Fruit fly (Drosophila melanogaster) whole organism, wandering third instar larva: Measurements from ENCODE around the gene CG12506.

Experiments used
- Abd-B ChIP-seq: fragments of >200 bp; optimal IDR thresholded peaks from 2 replicates; lab custom pipeline; 2017; ENCODE audit warnings: missing biosample characterization, missing genetic modification characterization
- CG32264 ChIP-seq: fragments of 200-800 bp; sonication (Bioruptor generic); optimal IDR thresholded peaks from 2 replicates; lab custom pipeline; 2016; ENCODE audit warnings: missing biosample characterization, missing genetic modification characterization
- CrebA ChIP-seq: fragments of 200-800 bp; sonication (Bioruptor generic); optimal IDR thresholded peaks from 2 replicates; lab custom pipeline; 2016; ENCODE audit warnings: missing biosample characterization, mild to moderate bottlenecking, missing genetic modification characterization, borderline replicate concordance
- Dfd ChIP-seq: fragments of >200 bp; optimal IDR thresholded peaks from 2 replicates; lab custom pipeline; 2017; ENCODE audit warnings: missing biosample characterization, missing genetic modification characterization
- Dif ChIP-seq: fragments of 200-275, 200-300 bp; sonication (Bioruptor generic); optimal IDR thresholded peaks from 2 replicates; lab custom pipeline; 2018; ENCODE audit warnings: missing biosample characterization, missing genetic modification characterization; ENCODE audit not compliant: partially characterized antibody
- HLH106 ChIP-seq: fragments of 200-800 bp; optimal IDR thresholded peaks from 3 replicates; lab custom pipeline; 2019; ENCODE audit warnings: missing biosample characterization, mild to moderate bottlenecking, missing genetic modification characterization, moderate library complexity
- Hnf4 ChIP-seq: fragments of 200-800 bp; sonication (Bioruptor generic); optimal IDR thresholded peaks from 2 replicates; lab custom pipeline; 2016; ENCODE audit warnings: missing biosample characterization, mild to moderate bottlenecking, missing genetic modification characterization
- Hr78 ChIP-seq: fragments of >200 bp; optimal IDR thresholded peaks from 2 replicates; lab custom pipeline; 2017; ENCODE audit warnings: missing biosample characterization, missing genetic modification characterization
- Hr83 ChIP-seq: fragments of 200-300 bp; sonication (Bioruptor generic); optimal IDR thresholded peaks from 2 replicates; lab custom pipeline; 2016; ENCODE audit warnings: missing biosample characterization, mild to moderate bottlenecking, missing genetic modification characterization, moderate library complexity; ENCODE audit not compliant: poor library complexity, severe bottlenecking
- Jra ChIP-seq: sonication (Bioruptor generic); optimal IDR thresholded peaks from 2 replicates; lab custom pipeline; 2016; ENCODE audit warnings: missing biosample characterization, missing genetic modification characterization
- Mio ChIP-seq: sonication (Bioruptor generic); optimal IDR thresholded peaks from 2 replicates; lab custom pipeline; 2016; ENCODE audit warnings: missing biosample characterization, missing genetic modification characterization
- Myc ChIP-seq: fragments of >200 bp; optimal IDR thresholded peaks from 2 replicates; lab custom pipeline; 2017
- Rel ChIP-seq, 2 experiments: fragments of 200-800 bp; sonication (Bioruptor generic) in 1 of 2; optimal IDR thresholded peaks; 2 replicates in 1 of 2; 3 replicates in 1 of 2; lab custom pipeline; 2016 to 2019; ENCODE audit warnings: mild to moderate bottlenecking in 2 of 2, missing biosample characterization in 2 of 2, missing genetic modification characterization in 2 of 2, moderate library complexity in 1 of 2
- Sp1 ChIP-seq: fragments of 200-800 bp; sonication (Bioruptor generic); optimal IDR thresholded peaks from 3 replicates; lab custom pipeline; 2019; ENCODE audit warnings: missing biosample characterization, mild to moderate bottlenecking, missing genetic modification characterization, moderate library complexity
- Vsx2 ChIP-seq: fragments of 200-300, 225-300 bp; sonication (Bioruptor generic); optimal IDR thresholded peaks from 2 replicates; lab custom pipeline; 2018; ENCODE audit warnings: missing biosample characterization, missing genetic modification characterization; ENCODE audit not compliant: partially characterized antibody
- br ChIP-seq: fragments of 200-800 bp; sonication (Bioruptor generic); optimal IDR thresholded peaks from 2 replicates; lab custom pipeline; 2016; ENCODE audit warnings: missing biosample characterization, missing genetic modification characterization
- brk ChIP-seq: fragments of 200-800 bp; sonication (Bioruptor generic); optimal IDR thresholded peaks from 2 replicates; lab custom pipeline; 2016; ENCODE audit warnings: missing biosample characterization, mild to moderate bottlenecking, missing genetic modification characterization
- dl ChIP-seq, 2 experiments: fragments of 175-275, 200-275 bp in 1 of 2; fragments of 200-275 bp in 1 of 2; sonication (Bioruptor generic); optimal IDR thresholded peaks; lab custom pipeline; 2018; ENCODE audit warnings: mild to moderate bottlenecking in 2 of 2, missing biosample characterization in 2 of 2, missing genetic modification characterization in 2 of 2, moderate library complexity in 2 of 2; ENCODE audit not compliant: partially characterized antibody in 2 of 2, insufficient read depth in 1 of 2
- dsf ChIP-seq: sonication (Bioruptor generic); optimal IDR thresholded peaks from 2 replicates; lab custom pipeline; 2016; ENCODE audit warnings: missing biosample characterization, missing genetic modification characterization, borderline replicate concordance
- foxo ChIP-seq, 2 experiments: fragments of 200-800 bp; sonication (Bioruptor generic); optimal IDR thresholded peaks; 2 replicates in 1 of 2; 3 replicates in 1 of 2; lab custom pipeline; 2016 to 2017; ENCODE audit warnings: missing biosample characterization in 2 of 2, missing genetic modification characterization in 2 of 2
- fru ChIP-seq: fragments of 200-800 bp; sonication (Bioruptor generic); optimal IDR thresholded peaks from 3 replicates; lab custom pipeline; 2016; ENCODE audit warnings: missing biosample characterization, mild to moderate bottlenecking, missing genetic modification characterization
- h ChIP-seq: fragments of 200-800 bp; sonication (Bioruptor generic); optimal IDR thresholded peaks from 3 replicates; lab custom pipeline; 2016; ENCODE audit warnings: missing biosample characterization, mild to moderate bottlenecking, missing genetic modification characterization
- jim ChIP-seq: fragments of 175-275, 200-325 bp; sonication (Bioruptor generic); optimal IDR thresholded peaks from 2 replicates; lab custom pipeline; 2016; ENCODE audit warnings: missing biosample characterization, mild to moderate bottlenecking, missing genetic modification characterization
- psq ChIP-seq: fragments of 200-800 bp; sonication (Bioruptor generic); optimal IDR thresholded peaks from 3 replicates; lab custom pipeline; 2017; ENCODE audit warnings: missing biosample characterization, mild to moderate bottlenecking, missing genetic modification characterization, moderate library complexity
- rgr ChIP-seq: fragments of 200-800 bp; sonication (Bioruptor generic); optimal IDR thresholded peaks from 3 replicates; lab custom pipeline; 2016; ENCODE audit warnings: missing biosample characterization, mild to moderate bottlenecking, missing genetic modification characterization
- sage ChIP-seq: fragments of 200-800 bp; sonication (Bioruptor generic); optimal IDR thresholded peaks from 2 replicates; lab custom pipeline; 2016; ENCODE audit warnings: missing biosample characterization, mild to moderate bottlenecking, missing genetic modification characterization
- usp ChIP-seq: fragments of >200 bp; optimal IDR thresholded peaks from 2 replicates; lab custom pipeline; 2017; ENCODE audit warnings: missing biosample characterization, missing genetic modification characterization
- woc ChIP-seq: sonication (Bioruptor generic); optimal IDR thresholded peaks from 2 replicates; lab custom pipeline; 2016; ENCODE audit warnings: missing biosample characterization, mild to moderate bottlenecking, missing genetic modification characterization

The CG12506 gene

DNA sequence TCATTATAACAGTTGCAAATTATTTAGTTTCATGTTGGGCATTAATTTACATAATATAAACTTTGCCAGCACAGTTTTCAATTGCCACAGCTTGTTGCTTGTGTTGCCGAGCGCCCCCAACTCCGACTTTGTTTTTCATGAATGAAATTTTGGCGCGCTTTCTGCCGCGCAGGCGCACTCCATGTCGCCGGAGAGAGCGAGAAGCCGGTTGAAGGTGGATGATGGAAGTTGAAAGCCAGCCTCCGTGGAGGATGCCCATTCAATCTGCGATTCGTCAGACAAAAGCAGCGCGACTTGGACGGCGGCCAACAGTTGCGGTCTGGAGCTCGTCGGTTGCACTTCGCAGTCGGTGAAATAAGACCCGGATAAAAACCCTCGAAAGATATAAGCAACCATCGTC lies 23.0 kb upstream of the CG12506 start:
- TF ChIP-seq foxo (GFP tag; optimal IDR thresholded peaks at IDR 0.05; lab: Kevin White, UChicago) = no peak
- TF ChIP-seq HLH106 (tag; lab: Kevin White, UChicago) = no peak
- no peak for TF ChIP-seq jim
- TF ChIP-seq Jra = no peak
- TF ChIP-seq dsf (GFP tag; lab: Kevin White, UChicago) = no peak
- no peak for TF ChIP-seq fru (GFP tag; lab: Kevin White, UChicago)
- TF ChIP-seq Hr78 (GFP tag; lab: Kevin White, UChicago) = no peak
- TF ChIP-seq Abd-B (GFP tag; lab: Kevin White, UChicago) = no peak
- TF ChIP-seq Dfd (GFP tag; lab: Kevin White, UChicago) = no peak
- TF ChIP-seq br = no peak

DNA sequence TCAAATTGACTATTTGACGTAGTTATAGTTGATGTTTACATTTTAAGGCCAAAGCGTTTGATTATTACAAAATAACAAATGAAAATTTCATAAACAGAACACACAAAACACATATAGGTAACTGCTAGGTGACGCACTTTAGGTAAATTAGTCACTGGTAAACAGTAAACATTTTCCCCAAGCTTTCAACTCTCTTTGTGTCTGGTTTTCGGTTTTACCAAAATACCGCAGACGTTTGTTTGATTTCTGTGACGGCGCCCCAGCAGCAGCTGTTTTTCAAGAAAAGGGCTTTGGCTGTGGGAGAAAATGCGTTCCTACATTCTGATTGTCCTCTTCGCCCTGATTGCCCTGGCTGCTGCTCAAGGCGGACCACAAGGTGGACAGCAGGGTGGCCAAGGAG lies 2.9 kb downstream of the CG12506 start, which contains the start of gene CG13946:
TSS of gene CG13946 (plus strand) at position 301 of the 400 bp plus-strand sequence.
- no peak for TF ChIP-seq Rel (GFP tag; optimal IDR thresholded peaks at IDR 0.05; lab: Kevin White, UChicago)
- TF ChIP-seq Rel (tag; optimal IDR thresholded peaks at IDR 0.05; lab: Kevin White, UChicago) = no peak
- TF ChIP-seq rgr (GFP tag; lab: Kevin White, UChicago) = no peak
- TF ChIP-seq, all 38 proteins: peak for 0

DNA sequence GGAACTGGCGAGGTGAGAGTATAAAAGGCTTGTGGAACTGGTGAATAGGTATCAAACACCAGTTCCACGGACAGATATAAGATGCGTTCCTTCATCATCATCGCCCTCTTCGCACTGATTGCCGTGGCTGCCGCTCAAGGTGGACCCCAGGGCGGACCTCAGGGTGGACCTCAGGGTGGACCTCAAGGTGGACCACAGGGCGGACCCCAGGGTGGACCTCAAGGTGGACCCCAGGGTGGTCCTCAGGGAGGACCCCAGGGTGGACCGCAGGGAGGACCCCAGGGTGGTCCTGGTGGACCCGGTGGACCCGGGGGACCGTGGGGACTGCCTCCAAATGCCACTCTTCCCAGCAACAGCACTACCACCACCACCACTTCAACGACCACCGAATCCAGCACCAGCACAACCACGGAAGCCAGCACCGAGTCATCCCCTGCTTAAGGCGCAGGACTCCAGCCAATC lies 5.8 kb downstream of the CG12506 start, which contains the start of gene CG13947:
TSS of gene CG13947 (plus strand) at position 51 of the 462 bp plus-strand sequence.
- TF ChIP-seq woc (GFP tag; lab: Kevin White, UChicago) (no peak), Dfd (GFP tag; lab: Kevin White, UChicago) (peak; percentile 99)

DNA sequence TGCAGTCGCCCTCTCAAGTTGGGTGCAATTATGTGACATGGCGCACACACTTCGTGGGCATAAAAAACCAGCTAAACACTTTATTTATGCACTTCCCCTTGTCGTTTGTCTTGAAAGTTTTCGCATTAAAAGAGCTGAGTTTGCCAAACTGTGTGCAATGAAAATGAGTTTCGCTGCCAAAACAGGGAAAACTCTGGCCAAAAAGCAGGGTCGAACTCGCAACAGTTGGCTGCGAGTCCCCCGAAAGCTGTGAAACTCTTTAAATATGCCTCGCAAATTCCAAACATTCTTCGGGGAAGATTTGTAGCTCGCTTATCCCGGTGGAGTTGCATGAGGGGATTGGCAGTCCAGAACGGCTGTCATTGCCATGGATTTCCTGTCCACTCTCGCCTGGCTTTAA lies 6.8 kb downstream of the CG12506 start, which contains the start of gene Gr21a:
TSS of gene Gr21a (plus strand) at position 301 of the 400 bp plus-strand sequence.
- TF ChIP-seq Abd-B (GFP tag; lab: Kevin White, UChicago) = no peak

DNA sequence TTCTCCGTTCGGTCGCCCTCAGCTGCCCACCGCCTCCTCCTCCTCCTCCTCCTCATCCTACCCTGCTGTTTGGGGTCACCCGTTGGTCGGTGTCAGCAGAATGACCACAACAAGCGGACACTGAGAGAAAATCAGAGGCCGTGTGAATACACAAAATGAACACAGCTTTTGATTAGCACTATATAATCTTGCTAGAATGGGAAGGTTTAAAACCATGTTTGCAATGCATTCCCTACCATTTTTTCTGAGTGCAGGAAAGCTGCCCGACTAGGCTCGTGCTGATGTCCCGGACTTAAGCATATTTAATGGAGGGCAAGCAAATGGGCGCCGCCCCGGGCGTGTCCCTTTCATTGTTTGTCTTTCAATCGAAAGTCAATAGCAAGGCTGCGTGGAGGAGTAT lies 7.5 kb downstream of the CG12506 start:
- TF ChIP-seq Dif = no peak
- TF ChIP-seq Vsx2 (GFP tag; lab: Kevin White, UChicago) = no peak
- no peak for TF ChIP-seq dsf (GFP tag; lab: Kevin White, UChicago)
- TF ChIP-seq Jra = no peak
- no peak for TF ChIP-seq jim
- TF ChIP-seq sage (GFP tag; lab: Kevin White, UChicago) = no peak
- no peak for TF ChIP-seq fru (GFP tag; lab: Kevin White, UChicago)
- no peak for TF ChIP-seq woc (GFP tag; lab: Kevin White, UChicago)
- no peak for TF ChIP-seq psq (GFP tag; lab: Kevin White, UChicago)
- no peak for TF ChIP-seq Myc (lab: Kevin White, UChicago)
- TF ChIP-seq HLH106 (tag; lab: Kevin White, UChicago) = no peak
- TF ChIP-seq usp (GFP tag; lab: Kevin White, UChicago) = no peak
- no peak for TF ChIP-seq CG32264 (GFP tag; lab: Kevin White, UChicago)
- TF ChIP-seq CrebA (GFP tag; lab: Kevin White, UChicago) = no peak
- TF ChIP-seq Hnf4 (GFP tag; lab: Kevin White, UChicago) = no peak
- no peak for TF ChIP-seq dl (GFP tag; optimal IDR thresholded peaks at IDR 0.05; lab: Kevin White, UChicago; ENCODE audit: insufficient read depth in 1 of 2, partially characterized antibody in 2 of 2)
- no peak for TF ChIP-seq Hr83 (GFP tag; lab: Kevin White, UChicago)

DNA sequence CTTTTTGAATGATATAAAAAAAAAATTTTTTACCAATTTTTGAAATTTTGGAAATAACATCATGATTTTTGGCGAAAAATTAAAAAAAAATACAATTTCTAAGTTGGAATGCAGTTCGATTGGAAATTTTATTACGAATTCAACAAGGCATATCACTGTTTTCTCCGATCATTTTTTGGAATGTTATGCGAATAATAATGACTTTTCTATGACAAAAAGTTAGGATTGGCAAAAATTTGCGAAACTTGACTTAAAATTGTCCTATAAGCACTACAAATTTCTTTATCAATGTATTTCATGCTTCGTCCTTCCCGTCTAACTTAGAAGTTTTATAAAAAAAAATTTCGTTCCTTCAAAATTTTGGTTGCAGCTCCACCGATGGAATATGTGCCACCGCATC lies 10.7 kb downstream of the CG12506 start, which contains the start of gene CG3544:
TSS of gene CG3544 (plus strand) at position 301 of the 400 bp plus-strand sequence.
- no peak for TF ChIP-seq Sp1 (GFP tag; lab: Kevin White, UChicago)
- no peak for TF ChIP-seq brk (GFP tag; lab: Kevin White, UChicago)
- TF ChIP-seq Hr78 (GFP tag; lab: Kevin White, UChicago) = no peak
- TF ChIP-seq usp (GFP tag; lab: Kevin White, UChicago) = no peak
- no peak for TF ChIP-seq psq (GFP tag; lab: Kevin White, UChicago)
- TF ChIP-seq h (GFP tag; lab: Kevin White, UChicago) = no peak
- TF ChIP-seq Hnf4 (GFP tag; lab: Kevin White, UChicago) = no peak
- TF ChIP-seq Rel (GFP tag; optimal IDR thresholded peaks at IDR 0.05; lab: Kevin White, UChicago) = no peak
- TF ChIP-seq Rel (tag; optimal IDR thresholded peaks at IDR 0.05; lab: Kevin White, UChicago) = no peak
- TF ChIP-seq sage (GFP tag; lab: Kevin White, UChicago) = no peak
- no peak for TF ChIP-seq Vsx2 (GFP tag; lab: Kevin White, UChicago)
- TF ChIP-seq Dif = no peak
- no peak for TF ChIP-seq Mio (GFP tag; lab: Kevin White, UChicago)
- no peak for TF ChIP-seq rgr (GFP tag; lab: Kevin White, UChicago)
